Worm (Caenorhabditis elegans) whole organism, young adult: ENCODE measurements around the gene T19A5.3.
A peak's percentile ranks its signal among the peaks of the same experiment; 100 is the strongest.

Experiments
- B0019.2 ChIP-seq: fragments of 200-800 bp; sonication (Bioruptor generic); conservative IDR thresholded peaks from 2 replicates; pipeline ENCODE4 v1.3.6; 2022; ENCODE audit warnings: missing genetic modification reagents, missing genetic modification characterization, missing compliant biosample characterization
- B0336.3 ChIP-seq: fragments of 200-800 bp; sonication (Bioruptor generic); IDR thresholded peaks from 2 replicates; pipeline ENCODE4 v1.3.6; 2022; ENCODE audit warnings: missing genetic modification characterization, missing compliant biosample characterization
- F22D6.2 ChIP-seq: sonication (generic microtip); optimal IDR thresholded peaks from 2 replicates; lab custom pipeline; 2016; ENCODE audit warnings: mild to moderate bottlenecking, missing genetic modification characterization, missing compliant biosample characterization
- F49E8.2 ChIP-seq: sonication (generic microtip); optimal IDR thresholded peaks from 3 replicates; lab custom pipeline; 2017; ENCODE audit warnings: missing genetic modification characterization, mild to moderate bottlenecking, missing compliant biosample characterization, antibody characterized with exemption, moderate library complexity; ENCODE audit not compliant: insufficient read depth
- F55B11.4 ChIP-seq: sonication (generic microtip); optimal IDR thresholded peaks from 2 replicates; lab custom pipeline; 2016; ENCODE audit warnings: missing compliant biosample characterization, missing genetic modification characterization, borderline replicate concordance; ENCODE audit not compliant: insufficient read depth
- K11D2.4 ChIP-seq: fragments of 200-800 bp; sonication (Bioruptor generic); IDR thresholded peaks from 2 replicates; pipeline ENCODE4 v1.3.6; 2022; ENCODE audit warnings: missing genetic modification reagents, missing genetic modification characterization, missing compliant biosample characterization
- Y95B8A.8 ChIP-seq: fragments of 200-800 bp; sonication (Bioruptor generic); IDR thresholded peaks from 2 replicates; pipeline ENCODE4 v1.3.6; 2022; ENCODE audit warnings: missing genetic modification reagents, missing genetic modification characterization, missing compliant biosample characterization
- akir-1 ChIP-seq: fragments of 200-800 bp; sonication (Bioruptor generic); optimal IDR thresholded peaks from 2 replicates; lab custom pipeline; 2018; ENCODE audit warnings: mild to moderate bottlenecking, missing genetic modification characterization, moderate library complexity, missing compliant biosample characterization
- aptf-2 ChIP-seq: fragments of 200-800 bp; sonication (Bioruptor generic); conservative IDR thresholded peaks from 2 replicates; pipeline ENCODE4 v1.3.6; 2022; ENCODE audit warnings: missing genetic modification reagents, missing genetic modification characterization, missing compliant biosample characterization
- attf-6 ChIP-seq: fragments of 200-800 bp; sonication (Bioruptor generic); IDR thresholded peaks from 2 replicates; pipeline ENCODE4 v1.3.6; 2022; ENCODE audit warnings: missing genetic modification reagents, missing genetic modification characterization, missing compliant biosample characterization
- ccch-3 ChIP-seq: fragments of 200-800 bp; sonication (Bioruptor generic); optimal IDR thresholded peaks from 2 replicates; lab custom pipeline; 2018; ENCODE audit warnings: mild to moderate bottlenecking, missing genetic modification characterization, missing compliant biosample characterization
- ceh-100 ChIP-seq: fragments of 200-800 bp; sonication (Bioruptor generic); IDR thresholded peaks from 2 replicates; pipeline ENCODE4 v1.3.6; 2022; ENCODE audit warnings: missing genetic modification reagents, missing genetic modification characterization, missing compliant biosample characterization
- ceh-27 ChIP-seq: fragments of 200-800 bp; sonication (Bioruptor generic); optimal IDR thresholded peaks from 2 replicates; lab custom pipeline; 2018; ENCODE audit warnings: mild to moderate bottlenecking, missing genetic modification characterization, moderate library complexity, missing compliant biosample characterization
- ceh-40 ChIP-seq: fragments of 200-800 bp; sonication (Bioruptor generic); IDR thresholded peaks from 2 replicates; pipeline ENCODE4 v1.3.6; 2022; ENCODE audit warnings: missing genetic modification characterization, missing compliant biosample characterization
- dox-1 ChIP-seq: fragments of 200-800 bp; sonication (Bioruptor generic); IDR thresholded peaks from 2 replicates; pipeline ENCODE4 v1.3.6; 2022; ENCODE audit warnings: missing genetic modification reagents, missing genetic modification characterization, missing compliant biosample characterization
- dpl-1 ChIP-seq: fragments of 150-350 bp; optimal IDR thresholded peaks from 2 replicates; lab custom pipeline; 2014; ENCODE audit warnings: missing biosample characterization, missing genetic modification reagents, missing genetic modification characterization
- egl-44 ChIP-seq: fragments of 200-800 bp; sonication (Bioruptor generic); IDR thresholded peaks from 2 replicates; pipeline ENCODE4 v1.3.6; 2022; ENCODE audit warnings: missing genetic modification reagents, missing genetic modification characterization, missing compliant biosample characterization
- egrh-3 ChIP-seq: fragments of 200-800 bp; sonication (Bioruptor generic); IDR thresholded peaks from 2 replicates; pipeline ENCODE4 v1.3.6; 2022; ENCODE audit warnings: missing genetic modification reagents, missing genetic modification characterization, missing compliant biosample characterization
- ekl-4 ChIP-seq: fragments of 200-800 bp; sonication (Bioruptor generic); IDR thresholded peaks from 2 replicates; pipeline ENCODE4 v1.3.6; 2022; ENCODE audit warnings: missing genetic modification reagents, missing genetic modification characterization, missing compliant biosample characterization
- fkh-3 ChIP-seq: sonication (generic microtip); optimal IDR thresholded peaks from 2 replicates; lab custom pipeline; 2016; ENCODE audit warnings: mild to moderate bottlenecking, missing genetic modification characterization, missing compliant biosample characterization
- him-1 ChIP-seq: sonication (generic microtip); optimal IDR thresholded peaks from 2 replicates; lab custom pipeline; 2016; ENCODE audit warnings: missing genotype, missing genetic modification reagents, missing genetic modification characterization, missing compliant biosample characterization
- hsf-1 ChIP-seq: fragments of 200-800 bp; sonication (Bioruptor generic); IDR thresholded peaks from 2 replicates; pipeline ENCODE4 v1.3.6; 2022; ENCODE audit warnings: missing genetic modification reagents, missing genetic modification characterization, missing compliant biosample characterization
- lin-40 ChIP-seq: sonication (generic microtip); optimal IDR thresholded peaks from 2 replicates; lab custom pipeline; 2016; ENCODE audit warnings: missing genetic modification characterization, mild to moderate bottlenecking, missing compliant biosample characterization, missing genotype, missing genetic modification reagents
- lir-1 ChIP-seq: fragments of 200-800 bp; sonication (Bioruptor generic); conservative IDR thresholded peaks from 2 replicates; pipeline ENCODE4 v1.3.6; 2022; ENCODE audit warnings: missing genetic modification reagents, missing genetic modification characterization, missing compliant biosample characterization
- lsy-27 ChIP-seq: sonication (generic microtip); optimal IDR thresholded peaks from 2 replicates; lab custom pipeline; 2017; ENCODE audit warnings: missing genetic modification characterization, mild to moderate bottlenecking, missing compliant biosample characterization, antibody characterized with exemption, missing genotype, borderline replicate concordance; ENCODE audit not compliant: insufficient read depth
- madf-6 ChIP-seq: fragments of 200-800 bp; sonication (Bioruptor generic); IDR thresholded peaks from 2 replicates; pipeline ENCODE4 v1.3.6; 2022; ENCODE audit warnings: missing genetic modification reagents, missing genetic modification characterization, missing compliant biosample characterization
- mel-28 ChIP-seq: sonication (generic microtip); optimal IDR thresholded peaks from 2 replicates; lab custom pipeline; 2016; ENCODE audit warnings: borderline replicate concordance, mild to moderate bottlenecking, missing genetic modification characterization, missing compliant biosample characterization
- mxl-1 ChIP-seq: sonication (generic microtip); optimal IDR thresholded peaks from 2 replicates; lab custom pipeline; 2016; ENCODE audit warnings: missing genetic modification characterization, missing compliant biosample characterization
- nfya-1 ChIP-seq: sonication (generic microtip); optimal IDR thresholded peaks from 2 replicates; lab custom pipeline; 2017; ENCODE audit warnings: antibody characterized with exemption, missing compliant biosample characterization, missing genetic modification characterization, borderline replicate concordance; ENCODE audit not compliant: insufficient read depth
- nhr-120 ChIP-seq: fragments of 200-800 bp; sonication (Bioruptor generic); IDR thresholded peaks from 2 replicates; pipeline ENCODE4 v1.3.6; 2022; ENCODE audit warnings: missing genetic modification characterization, missing compliant biosample characterization
- repo-1 ChIP-seq: sonication (generic microtip); optimal IDR thresholded peaks from 2 replicates; lab custom pipeline; 2017; ENCODE audit warnings: mild to moderate bottlenecking, missing genetic modification characterization, missing compliant biosample characterization
- rpc-1 ChIP-seq, 2 experiments: fragments of 150-350 bp in 1 of 2; sonication (generic microtip) in 1 of 2; optimal IDR thresholded peaks; 2 replicates each; lab custom pipeline; 2014 to 2018; ENCODE audit warnings: missing biosample characterization in 1 of 2, missing genetic modification characterization in 1 of 2, missing genetic modification reagents in 1 of 2, missing genotype in 1 of 2
- sea-2 ChIP-seq: fragments of 200-800 bp; sonication (Bioruptor generic); IDR thresholded peaks from 2 replicates; pipeline ENCODE4 v1.3.6; 2022; ENCODE audit warnings: missing genetic modification characterization, missing compliant biosample characterization
- snpc-1.1 ChIP-seq: sonication (generic microtip); optimal IDR thresholded peaks from 2 replicates; lab custom pipeline; 2017; ENCODE audit warnings: missing genetic modification characterization, mild to moderate bottlenecking, missing compliant biosample characterization, antibody characterized with exemption, moderate library complexity, missing genotype, missing genetic modification reagents; ENCODE audit not compliant: insufficient read depth
- snpc-3.4 ChIP-seq: sonication (generic microtip); optimal IDR thresholded peaks from 2 replicates; lab custom pipeline; 2017; ENCODE audit warnings: missing genetic modification characterization, mild to moderate bottlenecking, missing compliant biosample characterization, antibody characterized with exemption, moderate library complexity, missing genotype, missing genetic modification reagents
- snpc-4 ChIP-seq, 5 experiments: fragments of 150-350 bp in 1 of 5; sonication (generic microtip) in 4 of 5; optimal IDR thresholded peaks; 2 replicates each; lab custom pipeline; 2014 to 2018; ENCODE audit warnings: missing genetic modification characterization in 5 of 5, missing biosample characterization in 3 of 5, antibody characterized with exemption in 2 of 5, mild to moderate bottlenecking in 2 of 5, missing compliant biosample characterization in 2 of 5, missing genotype in 2 of 5, moderate library complexity in 2 of 5, missing genetic modification reagents in 1 of 5
- tbp1 ChIP-seq: fragments of 200-800 bp; sonication (Bioruptor generic); optimal IDR thresholded peaks from 2 replicates; lab custom pipeline; 2018; ENCODE audit warnings: mild to moderate bottlenecking, missing genetic modification characterization, missing compliant biosample characterization
- tbx-9 ChIP-seq: sonication (generic microtip); optimal IDR thresholded peaks from 2 replicates; lab custom pipeline; 2016; ENCODE audit warnings: borderline replicate concordance, missing genetic modification characterization, inconsistent platforms, missing compliant biosample characterization
- xnd-1 ChIP-seq: sonication (generic microtip); optimal IDR thresholded peaks from 2 replicates; lab custom pipeline; 2016; ENCODE audit warnings: missing genotype, missing genetic modification reagents, missing genetic modification characterization, missing compliant biosample characterization
- zfh-2 ChIP-seq: fragments of 200-800 bp; sonication (Bioruptor generic); conservative IDR thresholded peaks from 2 replicates; pipeline ENCODE4 v1.3.6; 2022; ENCODE audit warnings: missing genetic modification reagents, missing genetic modification characterization, missing compliant biosample characterization
- zim-3 ChIP-seq: sonication (generic microtip); optimal IDR thresholded peaks from 2 replicates; lab custom pipeline; 2017; ENCODE audit warnings: mild to moderate bottlenecking, missing genetic modification characterization, moderate library complexity, missing compliant biosample characterization
- ztf-6 ChIP-seq: fragments of 200-800 bp; sonication (Bioruptor generic); IDR thresholded peaks from 2 replicates; pipeline ENCODE4 v1.3.6; 2022; ENCODE audit warnings: missing genetic modification reagents, missing genetic modification characterization, missing compliant biosample characterization

T19A5.3 gene

DNA sequence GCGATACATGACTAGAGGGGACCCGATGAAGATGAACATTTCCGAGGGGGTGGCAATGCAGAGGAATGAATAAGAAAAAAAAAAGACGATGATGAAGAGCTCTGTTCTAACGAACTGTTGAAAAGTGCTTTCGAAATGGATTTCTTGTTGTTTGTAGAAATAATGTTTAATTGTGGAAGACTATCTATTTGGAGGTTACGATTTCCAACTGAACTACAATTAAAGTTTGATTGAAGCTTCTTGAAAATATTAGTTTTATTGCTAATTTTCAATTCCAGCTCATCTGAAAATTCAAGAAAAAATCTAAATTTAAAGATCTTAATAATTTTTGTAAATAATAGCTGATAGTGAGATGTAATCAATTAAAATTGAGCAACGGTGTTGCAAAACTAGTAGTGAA, 618 bp upstream of the T19A5.3 start:
- TF ChIP-seq sea-2 (GFP tag; lab: Robert Waterston, UW), result no peak
- TF ChIP-seq tbp1, result no peak
- TF ChIP-seq zim-3 (tag; lab: Kevin White, UChicago), result no peak
- TF ChIP-seq F49E8.2 (tag; lab: Kevin White, UChicago), result no peak
- TF ChIP-seq ccch-3 (GFP tag; lab: Kevin White, UChicago), result no peak
- TF ChIP-seq aptf-2 (GFP tag; lab: Robert Waterston, UW), result no peak
- no peak for TF ChIP-seq mel-28
- no peak for TF ChIP-seq nhr-120 (GFP tag; lab: Robert Waterston, UW)
- no peak for TF ChIP-seq ceh-40 (GFP tag; lab: Robert Waterston, UW)
- TF ChIP-seq him-1 (tag; lab: Kevin White, UChicago), result no peak
- no peak for TF ChIP-seq ceh-100 (GFP tag; lab: Robert Waterston, UW)
- TF ChIP-seq B0019.2 (GFP tag; lab: Robert Waterston, UW), result no peak
- no peak for TF ChIP-seq Y95B8A.8 (GFP tag; lab: Robert Waterston, UW)
- no peak for TF ChIP-seq ztf-6 (GFP tag; lab: Robert Waterston, UW)
- no peak for TF ChIP-seq snpc-1.1
- no peak for TF ChIP-seq mxl-1
- no peak for TF ChIP-seq egl-44 (GFP tag; lab: Robert Waterston, UW)
- TF ChIP-seq attf-6 (GFP tag; lab: Robert Waterston, UW), result no peak
- no peak for TF ChIP-seq repo-1
- no peak for TF ChIP-seq tbx-9 (tag; lab: Kevin White, UChicago)
- TF ChIP-seq, all 124 proteins: peak for 0

DNA sequence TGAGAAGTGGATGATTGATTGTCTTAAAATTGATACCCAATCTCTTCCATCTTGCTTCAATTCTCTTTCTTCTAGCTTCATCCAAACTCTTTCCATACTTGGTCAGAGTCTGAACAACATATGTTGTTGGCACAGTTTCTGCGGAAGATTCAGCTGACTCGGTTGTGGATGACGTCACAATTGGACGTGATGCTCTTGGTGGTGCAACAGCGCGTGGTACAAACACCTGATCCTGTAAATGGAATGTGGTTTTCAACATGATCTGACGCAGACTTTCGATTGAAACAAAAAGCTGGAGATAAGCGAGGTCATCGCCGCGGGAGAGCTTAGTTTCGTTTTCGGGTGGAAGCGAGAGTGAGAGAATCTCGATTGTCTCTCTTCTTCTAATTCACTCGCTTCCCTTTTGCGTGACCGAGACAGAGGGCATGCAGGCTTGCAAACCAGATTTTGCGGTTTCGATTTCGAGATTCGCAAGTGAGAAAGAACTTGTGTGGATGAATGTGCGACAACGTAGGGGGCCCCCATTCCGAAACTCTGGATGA, 1.4 kb downstream of the T19A5.3 start:
- TF ChIP-seq zfh-2 (0 out of 2 replicates have a peak, but pooled peaks have one; percentile 27), aptf-2 (GFP tag; lab: Robert Waterston, UW) (no peak), lsy-27 (no peak), dpl-1 (GFP tag; lab: Kevin White, UChicago) (no peak)

DNA sequence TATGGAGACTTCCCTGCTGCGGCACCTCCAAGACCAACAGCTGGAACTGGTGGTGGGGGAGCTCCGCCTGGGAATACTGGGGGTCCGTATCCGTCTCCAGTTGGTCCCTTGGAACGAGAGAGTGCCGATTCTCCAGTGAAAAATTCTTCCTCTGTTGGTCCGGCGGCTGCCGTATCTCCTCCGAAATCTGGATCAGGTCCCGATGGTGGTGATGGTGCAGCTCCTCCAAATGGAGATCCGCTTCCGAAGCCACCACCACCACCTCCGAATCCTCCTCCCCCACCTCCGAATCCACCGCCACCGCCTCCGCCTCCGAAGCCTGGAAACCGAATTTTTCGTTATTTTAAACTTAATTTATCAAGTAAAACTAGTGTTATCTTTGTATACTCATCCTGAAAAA, 3.4 kb downstream of the T19A5.3 start:
- no peak for TF ChIP-seq K11D2.4 (GFP tag; lab: Robert Waterston, UW)
- TF ChIP-seq B0336.3 (GFP tag; lab: Robert Waterston, UW), result no peak
- TF ChIP-seq egrh-3 (GFP tag; lab: Robert Waterston, UW), result peak; percentile 83
- TF ChIP-seq zfh-2, result peak; percentile 88
- TF ChIP-seq tbx-9 (tag; lab: Kevin White, UChicago), result no peak
- no peak for TF ChIP-seq ceh-27 (GFP tag; lab: Kevin White, UChicago)

DNA sequence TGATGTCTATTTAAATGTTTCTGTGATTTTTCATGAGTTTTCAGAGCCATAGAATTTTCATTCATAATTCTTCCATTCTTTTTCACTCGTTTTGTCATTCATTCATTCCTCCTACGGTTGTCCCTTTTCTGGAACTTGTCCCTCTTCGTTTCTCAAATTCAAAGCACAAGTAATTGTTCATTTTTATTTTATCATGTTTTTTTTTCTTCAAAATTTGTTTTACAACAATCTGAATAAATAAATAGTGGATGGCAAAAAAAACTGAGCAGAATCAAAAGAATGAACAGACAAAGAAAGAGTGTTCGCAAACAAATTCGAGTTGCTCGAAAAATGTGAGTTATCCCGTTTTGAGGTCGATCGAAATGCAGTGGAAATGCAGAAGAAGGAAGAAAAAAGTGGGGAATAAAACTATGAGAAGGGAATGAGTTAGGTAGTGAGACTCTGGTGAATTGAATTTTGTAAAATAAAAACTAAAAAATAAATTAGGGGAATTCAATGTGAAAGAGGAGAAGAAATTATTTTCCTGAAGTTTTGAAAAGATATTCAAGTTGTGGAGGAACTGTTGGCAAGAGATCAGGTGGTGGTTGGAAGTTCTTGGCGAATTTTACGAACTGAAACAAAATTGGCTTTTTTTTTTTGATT, 4.3 kb downstream of the T19A5.3 start:
- 0 out of 2 replicates have a peak, but pooled peaks have one; percentile 27 for TF ChIP-seq ekl-4 (GFP tag; lab: Robert Waterston, UW)
- TF ChIP-seq lin-40 (tag; lab: Kevin White, UChicago), result peak; percentile 3
- TF ChIP-seq akir-1 (GFP tag; lab: Kevin White, UChicago), result no peak
- TF ChIP-seq lir-1 (GFP tag; lab: Robert Waterston, UW), result no peak
- peak; percentile 5 for TF ChIP-seq F22D6.2 (tag; lab: Kevin White, UChicago)
- no peak for TF ChIP-seq hsf-1 (GFP tag; lab: Robert Waterston, UW)
- TF ChIP-seq xnd-1 (tag; lab: Kevin White, UChicago), result no peak
- no peak for TF ChIP-seq nfya-1 (tag; lab: Kevin White, UChicago)
- no peak for TF ChIP-seq fkh-3 (tag; lab: Kevin White, UChicago)
- no peak for TF ChIP-seq dox-1 (GFP tag; lab: Robert Waterston, UW)
- TF ChIP-seq madf-6, result no peak
- no peak for TF ChIP-seq F55B11.4
- no peak for TF ChIP-seq rpc-1 (optimal IDR thresholded peaks at IDR 0.05; lab: Kevin White, UChicago)
- no peak for TF ChIP-seq rpc-1 (tag; optimal IDR thresholded peaks at IDR 0.05; lab: Kevin White, UChicago)
- no peak for TF ChIP-seq snpc-3.4 (tag; lab: Kevin White, UChicago)
- no peak for TF ChIP-seq snpc-4 (GFP tag; optimal IDR thresholded peaks at IDR 0.05; lab: Kevin White, UChicago)
- no peak for TF ChIP-seq snpc-4 (tag; optimal IDR thresholded peaks at IDR 0.05; lab: Kevin White, UChicago)
